Fruit fly (Drosophila melanogaster) whole organism, embryonic: ENCODE measurements around the gene Prp18.

ENCODE experiments used
- Atf-2 ChIP-seq: fragments of 200-800 bp; sonication (Bioruptor generic); optimal IDR thresholded peaks from 2 replicates; lab custom pipeline; 2016; ENCODE audit warnings: missing biosample characterization, missing genetic modification characterization
- BtbVII ChIP-seq: fragments of 200-800 bp; sonication (Bioruptor generic); optimal IDR thresholded peaks from 3 replicates; lab custom pipeline; 2017; ENCODE audit warnings: missing biosample characterization, mild to moderate bottlenecking, missing genetic modification characterization
- CG1024 ChIP-seq: fragments of 200-800 bp; sonication (Bioruptor generic); IDR thresholded peaks from 2 replicates; pipeline ENCODE4 v1.3.6; 2022; ENCODE audit warnings: missing biosample characterization, missing genetic modification characterization
- CG11696 ChIP-seq: fragments of 200-800 bp; sonication (Bioruptor generic); IDR thresholded peaks from 2 replicates; pipeline ENCODE4 v1.3.6; 2022; ENCODE audit warnings: missing biosample characterization, missing genetic modification characterization
- CG12071 ChIP-seq: fragments of 200-800 bp; sonication (Bioruptor generic); optimal IDR thresholded peaks from 3 replicates; lab custom pipeline; 2018; ENCODE audit warnings: missing biosample characterization, mild to moderate bottlenecking, missing genetic modification characterization
- CG12236 ChIP-seq: fragments of 200-800 bp; sonication (Bioruptor generic); optimal IDR thresholded peaks from 2 replicates; lab custom pipeline; 2016; ENCODE audit warnings: missing biosample characterization, missing genetic modification characterization
- CG12744 ChIP-seq: fragments of 200-800 bp; sonication (Bioruptor generic); optimal IDR thresholded peaks from 2 replicates; lab custom pipeline; 2016; ENCODE audit warnings: missing biosample characterization, missing genetic modification characterization
- CG14965 ChIP-seq: fragments of 200-800 bp; sonication (Bioruptor generic); optimal IDR thresholded peaks from 2 replicates; lab custom pipeline; 2016; ENCODE audit warnings: missing biosample characterization, missing genetic modification characterization, borderline replicate concordance
- CG17361 ChIP-seq: fragments of 200-800 bp; sonication (Bioruptor generic); IDR thresholded peaks from 3 replicates; pipeline ENCODE4 v1.3.6; 2022; ENCODE audit warnings: missing biosample characterization, missing genetic modification characterization
- CG17612 ChIP-seq: fragments of 200-800 bp; sonication (Bioruptor generic); IDR thresholded peaks from 2 replicates; pipeline ENCODE4 v1.3.6; 2022; ENCODE audit warnings: missing biosample characterization, missing genetic modification characterization
- CG17802 ChIP-seq: fragments of 200-800 bp; sonication (Bioruptor generic); optimal IDR thresholded peaks from 2 replicates; lab custom pipeline; 2018; ENCODE audit warnings: missing biosample characterization, mild to moderate bottlenecking, missing genetic modification characterization, moderate library complexity
- CG18262 ChIP-seq: fragments of 200-800 bp; optimal IDR thresholded peaks from 3 replicates; lab custom pipeline; 2019; ENCODE audit warnings: missing biosample characterization, mild to moderate bottlenecking, missing genetic modification characterization, moderate library complexity
- CG2889 ChIP-seq: fragments of 200-800 bp; sonication (Bioruptor generic); IDR thresholded peaks from 3 replicates; pipeline ENCODE4 v1.3.6; 2022; ENCODE audit warnings: missing biosample characterization, missing genetic modification characterization
- CG31388 ChIP-seq: fragments of 200-800 bp; sonication (Bioruptor generic); optimal IDR thresholded peaks from 2 replicates; lab custom pipeline; 2016; ENCODE audit warnings: missing biosample characterization, missing genetic modification characterization
- CG31441 ChIP-seq: fragments of 200-800 bp; sonication (Bioruptor generic); IDR thresholded peaks from 2 replicates; pipeline ENCODE4 v1.3.6; 2022; ENCODE audit warnings: missing biosample characterization, missing genetic modification characterization
- CG4820 ChIP-seq: fragments of 200-800 bp; sonication (Bioruptor generic); optimal IDR thresholded peaks from 3 replicates; lab custom pipeline; 2016; ENCODE audit warnings: missing biosample characterization, missing genetic modification characterization
- CG6175 ChIP-seq: fragments of 200-800 bp; sonication (Bioruptor generic); IDR thresholded peaks from 3 replicates; pipeline ENCODE4 v1.3.6; 2022; ENCODE audit warnings: missing biosample characterization, missing genetic modification characterization
- CG6654 ChIP-seq: fragments of 200-800 bp; sonication (Bioruptor generic); optimal IDR thresholded peaks from 2 replicates; lab custom pipeline; 2017; ENCODE audit warnings: missing biosample characterization, mild to moderate bottlenecking, missing genetic modification characterization
- CG6854 ChIP-seq: fragments of 200-800 bp; sonication (Bioruptor generic); optimal IDR thresholded peaks from 3 replicates; lab custom pipeline; 2017; ENCODE audit warnings: missing biosample characterization, mild to moderate bottlenecking, missing genetic modification characterization
- CG7556 ChIP-seq: fragments of 200-800 bp; sonication (Bioruptor generic); optimal IDR thresholded peaks from 2 replicates; lab custom pipeline; 2017; ENCODE audit warnings: missing biosample characterization, mild to moderate bottlenecking, missing genetic modification characterization
- Camta ChIP-seq: fragments of 200-800 bp; sonication (Bioruptor generic); optimal IDR thresholded peaks from 2 replicates; lab custom pipeline; 2016; ENCODE audit warnings: missing biosample characterization, missing genetic modification characterization
- E2f1 ChIP-seq: fragments of 200-800 bp; sonication (Bioruptor generic); IDR thresholded peaks from 2 replicates; pipeline ENCODE4 v1.3.6; 2022; ENCODE audit warnings: missing biosample characterization, missing genetic modification characterization
- Ets97D ChIP-seq: fragments of 200-800 bp; sonication (Bioruptor generic); optimal IDR thresholded peaks from 3 replicates; lab custom pipeline; 2016; ENCODE audit warnings: missing biosample characterization, missing genetic modification characterization
- HHEX ChIP-seq: fragments of 200-800 bp; sonication (Bioruptor generic); optimal IDR thresholded peaks from 3 replicates; lab custom pipeline; 2017; ENCODE audit warnings: missing biosample characterization, mild to moderate bottlenecking, missing genetic modification characterization, missing genetic modification reagents
- HmgZ ChIP-seq: fragments of 200-800 bp; sonication (Bioruptor generic); optimal IDR thresholded peaks from 2 replicates; lab custom pipeline; 2018; ENCODE audit warnings: missing biosample characterization, mild to moderate bottlenecking, missing genetic modification characterization
- NC2α ChIP-seq: fragments of 200-800 bp; sonication (Bioruptor generic); optimal IDR thresholded peaks from 2 replicates; lab custom pipeline; 2016; ENCODE audit warnings: missing biosample characterization, missing genetic modification characterization
- Optix ChIP-seq: fragments of 200-800 bp; sonication (Bioruptor generic); IDR thresholded peaks from 3 replicates; pipeline ENCODE4 v1.3.6; 2022; ENCODE audit warnings: missing biosample characterization, missing genetic modification characterization
- Xbp1 ChIP-seq: fragments of 200-800 bp; sonication (Bioruptor generic); optimal IDR thresholded peaks from 3 replicates; lab custom pipeline; 2016; ENCODE audit warnings: missing biosample characterization, mild to moderate bottlenecking, missing genetic modification characterization
- cas ChIP-seq: fragments of 200-800 bp; sonication (Bioruptor generic); IDR thresholded peaks from 2 replicates; pipeline ENCODE4 v1.3.6; 2022; ENCODE audit warnings: missing biosample characterization, missing genetic modification characterization
- da ChIP-seq: fragments of 200-800 bp; sonication (Bioruptor generic); optimal IDR thresholded peaks from 2 replicates; lab custom pipeline; 2016; ENCODE audit warnings: missing biosample characterization, missing genetic modification characterization
- dati ChIP-seq: fragments of 200-800 bp; sonication (Bioruptor generic); IDR thresholded peaks from 2 replicates; pipeline ENCODE4 v1.3.6; 2022; ENCODE audit warnings: missing biosample characterization, missing genetic modification characterization
- fd64A ChIP-seq: fragments of 200-800 bp; sonication (Bioruptor generic); optimal IDR thresholded peaks from 3 replicates; lab custom pipeline; 2018; ENCODE audit warnings: missing biosample characterization, mild to moderate bottlenecking, missing genetic modification characterization
- gem ChIP-seq: fragments of 200-800 bp; sonication (Bioruptor generic); optimal IDR thresholded peaks from 2 replicates; lab custom pipeline; 2019; ENCODE audit warnings: missing biosample characterization, mild to moderate bottlenecking, missing genetic modification characterization, moderate library complexity
- h ChIP-seq: fragments of >200 bp; optimal IDR thresholded peaks from 2 replicates; lab custom pipeline; 2017
- ken ChIP-seq: fragments of 200-800 bp; sonication (Bioruptor generic); IDR thresholded peaks from 3 replicates; pipeline ENCODE4 v1.3.6; 2022; ENCODE audit warnings: missing biosample characterization, missing genetic modification characterization
- lilli ChIP-seq: fragments of 200-800 bp; sonication (Bioruptor generic); optimal IDR thresholded peaks from 3 replicates; lab custom pipeline; 2016; ENCODE audit warnings: missing biosample characterization, missing genetic modification characterization
- luna ChIP-seq: fragments of 200-800 bp; sonication (Bioruptor generic); optimal IDR thresholded peaks from 2 replicates; lab custom pipeline; 2016; ENCODE audit warnings: missing biosample characterization, missing genetic modification characterization
- maf-S ChIP-seq: fragments of 200-800 bp; sonication (Bioruptor generic); optimal IDR thresholded peaks from 2 replicates; lab custom pipeline; 2016; ENCODE audit warnings: missing biosample characterization, missing genetic modification characterization
- odd ChIP-seq: fragments of 200-800 bp; sonication (Bioruptor generic); optimal IDR thresholded peaks from 2 replicates; lab custom pipeline; 2017; ENCODE audit warnings: missing biosample characterization, mild to moderate bottlenecking, missing genetic modification characterization
- scrt ChIP-seq: fragments of 200-800 bp; sonication (Bioruptor generic); optimal IDR thresholded peaks from 2 replicates; lab custom pipeline; 2018; ENCODE audit warnings: missing biosample characterization, mild to moderate bottlenecking, missing genetic modification characterization, moderate library complexity
- sd ChIP-seq: fragments of 200-800 bp; sonication (Bioruptor generic); optimal IDR thresholded peaks from 3 replicates; lab custom pipeline; 2018; ENCODE audit warnings: missing biosample characterization, mild to moderate bottlenecking, missing genetic modification characterization, moderate library complexity
- seq ChIP-seq: fragments of 200-800 bp; sonication (Bioruptor generic); IDR thresholded peaks from 2 replicates; pipeline ENCODE4 v1.3.6; 2022; ENCODE audit warnings: missing biosample characterization, missing genetic modification characterization
- slp2 ChIP-seq: fragments of 200-800 bp; sonication (Bioruptor generic); optimal IDR thresholded peaks from 2 replicates; lab custom pipeline; 2016; ENCODE audit warnings: missing biosample characterization, missing genetic modification characterization
- stc ChIP-seq: fragments of 200-800 bp; sonication (Bioruptor generic); IDR thresholded peaks from 2 replicates; pipeline ENCODE4 v1.3.6; 2022; ENCODE audit warnings: missing biosample characterization, missing genetic modification characterization
- stwl ChIP-seq: fragments of 200-800 bp; sonication (Bioruptor generic); optimal IDR thresholded peaks from 3 replicates; lab custom pipeline; 2018; ENCODE audit warnings: missing biosample characterization, mild to moderate bottlenecking, missing genetic modification characterization, moderate library complexity
- tio ChIP-seq: fragments of 200-800 bp; sonication (Bioruptor generic); optimal IDR thresholded peaks from 2 replicates; lab custom pipeline; 2017; ENCODE audit warnings: missing biosample characterization, missing genetic modification characterization, inconsistent platforms
- tup ChIP-seq: fragments of 200-800 bp; sonication (Bioruptor generic); optimal IDR thresholded peaks from 2 replicates; lab custom pipeline; 2016; ENCODE audit warnings: missing biosample characterization, mild to moderate bottlenecking, missing genetic modification characterization, moderate library complexity
- twi ChIP-seq: fragments of 200-800 bp; optimal IDR thresholded peaks from 2 replicates; lab custom pipeline; 2019; ENCODE audit warnings: missing biosample characterization, mild to moderate bottlenecking, missing genetic modification characterization, moderate library complexity
- vvl ChIP-seq: fragments of 200-800 bp; sonication (Bioruptor generic); IDR thresholded peaks from 2 replicates; pipeline ENCODE4 v1.3.6; 2022; ENCODE audit warnings: missing biosample characterization, missing genetic modification characterization

Gene Prp18

dm6 chr3R:18987428-18988416, 43.3 kb downstream of the Prp18 start (continued):
- TF ChIP-seq dati (no peak), luna (no peak), cas (GFP tag; lab: Robert Waterston, UW) (no peak), sd (tag; lab: Kevin White, UChicago) (peak; percentile 80), CG12236 (GFP tag; lab: Kevin White, UChicago) (no peak), BtbVII (GFP tag; lab: Kevin White, UChicago) (no peak), CG7556 (GFP tag; lab: Kevin White, UChicago) (no peak), Optix (no peak), scrt (GFP tag; lab: Kevin White, UChicago) (no peak), CG2889 (GFP tag; lab: Robert Waterston, UW) (no peak), CG4820 (no peak), NC2α (GFP tag; lab: Kevin White, UChicago) (no peak), CG31388 (GFP tag; lab: Kevin White, UChicago) (no peak), vvl (GFP tag; lab: Robert Waterston, UW) (peak; percentile 27; the same call in 1 of the 2 replicates), fd64A (GFP tag; lab: Kevin White, UChicago) (peak; percentile 38), CG14965 (GFP tag; lab: Kevin White, UChicago) (peak; percentile 30), ken (GFP tag; lab: Robert Waterston, UW) (no peak), h (lab: Kevin White, UChicago) (no peak), tio (no peak), CG12744 (GFP tag; lab: Kevin White, UChicago) (peak; percentile 4), CG12071 (GFP tag; lab: Kevin White, UChicago) (peak; percentile 21), slp2 (GFP tag; lab: Kevin White, UChicago) (no peak), odd (GFP tag; lab: Kevin White, UChicago) (peak; percentile 16), CG17612 (GFP tag; lab: Robert Waterston, UW) (no peak), Atf-2 (GFP tag; lab: Kevin White, UChicago) (no peak), CG6854 (no peak), CG17361 (GFP tag; lab: Robert Waterston, UW) (0 out of 3 replicates have a peak, but pooled peaks have one; percentile 25), CG17802 (tag; lab: Kevin White, UChicago) (no peak), stc (GFP tag; lab: Robert Waterston, UW) (peak; percentile 45; the same call in 1 of the 2 replicates), HHEX (GFP tag; lab: Kevin White, UChicago) (peak; percentile 31), Xbp1 (GFP tag; lab: Kevin White, UChicago) (peak; percentile 16), CG6175 (GFP tag; lab: Robert Waterston, UW) (no peak; the same call in 2 of the 3 replicates)
- TF ChIP-seq, all 482 proteins: peak for 104

dm6 chr3R:18986089-18986887, 44.8 kb downstream of the Prp18 start:
- TF ChIP-seq gem (tag; lab: Kevin White, UChicago): peak; percentile 31
- TF ChIP-seq da: no peak
- TF ChIP-seq Camta: no peak
- TF ChIP-seq lilli (GFP tag; lab: Kevin White, UChicago): no peak
- no peak for TF ChIP-seq CG1024 (GFP tag; lab: Robert Waterston, UW)
- no peak for TF ChIP-seq E2f1 (GFP tag; lab: Robert Waterston, UW)
- no peak for TF ChIP-seq CG12071 (GFP tag; lab: Kevin White, UChicago)
- no peak for TF ChIP-seq maf-S (GFP tag; lab: Kevin White, UChicago)
- no peak for TF ChIP-seq stwl (tag; lab: Kevin White, UChicago)
- TF ChIP-seq seq: no peak
- TF ChIP-seq HmgZ: no peak
- TF ChIP-seq CG18262 (tag; lab: Kevin White, UChicago): peak; percentile 16
- TF ChIP-seq CG11696 (GFP tag; lab: Robert Waterston, UW): peak; percentile 83
- no peak for TF ChIP-seq tup (GFP tag; lab: Kevin White, UChicago)
- TF ChIP-seq twi: peak; percentile 46
- peak; percentile 28 for TF ChIP-seq CG6654 (GFP tag; lab: Kevin White, UChicago)
- TF ChIP-seq Ets97D: no peak
- 0 out of 2 replicates have a peak, but pooled peaks have one; percentile 15 for TF ChIP-seq CG31441 (GFP tag; lab: Robert Waterston, UW)
